Fruit fly (Drosophila melanogaster): ENCODE results near the gene Spase12.

Gene Spase12

DNA sequence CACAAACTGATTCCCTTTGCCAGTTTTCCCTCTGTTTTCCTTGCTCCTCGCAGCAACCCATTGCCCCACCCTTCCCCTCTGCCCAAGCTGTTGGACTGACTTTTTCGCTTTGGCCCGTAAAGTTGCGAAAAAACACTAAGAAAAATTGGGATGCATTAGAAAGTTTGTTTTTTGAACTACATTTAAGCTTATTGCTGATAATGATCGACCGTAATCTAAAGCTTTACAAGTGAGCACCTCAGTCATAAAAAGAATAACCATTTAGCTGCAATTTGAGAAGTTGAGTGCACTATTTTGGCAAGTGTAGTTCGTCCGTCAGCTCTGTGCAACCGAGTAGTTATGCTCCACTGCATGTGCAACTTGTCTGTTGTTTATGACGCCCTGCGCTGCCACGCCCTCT, 40.6 kb downstream of the Spase12 start:
- TF ChIP-seq noc (tag; optimal IDR thresholded peaks at IDR 0.05) = no peak
